Worm (Caenorhabditis elegans) whole organism, L1 larva: Measurements from ENCODE around the gene srg-2.

ENCODE experiments used
- C16A3.4 ChIP-seq: fragments of 150-350 bp; optimal IDR thresholded peaks from 2 replicates; lab custom pipeline; 2014; ENCODE audit warnings: missing biosample characterization, missing genetic modification characterization
- C34B4.2 ChIP-seq: sonication (generic microtip); optimal IDR thresholded peaks from 2 replicates; lab custom pipeline; 2017; ENCODE audit warnings: mild to moderate bottlenecking, missing genetic modification characterization, missing compliant biosample characterization
- F16B12.6 ChIP-seq: fragments of 150-350 bp; optimal IDR thresholded peaks from 2 replicates; lab custom pipeline; 2014; ENCODE audit warnings: missing biosample characterization, missing genetic modification characterization
- ama-1 ChIP-seq: fragments of 150-350 bp; optimal IDR thresholded peaks from 2 replicates; lab custom pipeline; 2014
- blmp-1 ChIP-seq: fragments of 150-350 bp; optimal IDR thresholded peaks from 2 replicates; lab custom pipeline; 2014; ENCODE audit warnings: missing biosample characterization, missing genetic modification characterization
- ceh-82 ChIP-seq, 3 experiments: fragments of 150-350 bp in 1 of 3; sonication (generic microtip) in 2 of 3; optimal IDR thresholded peaks; 2 replicates each; lab custom pipeline; 2014 to 2017; ENCODE audit warnings: missing biosample characterization in 3 of 3, missing genetic modification characterization in 3 of 3
- ceh-90 ChIP-seq: sonication (generic microtip); optimal IDR thresholded peaks from 2 replicates; lab custom pipeline; 2016; ENCODE audit warnings: missing genetic modification characterization, missing compliant biosample characterization
- ces-1 ChIP-seq: fragments of 150-350 bp; optimal IDR thresholded peaks from 2 replicates; lab custom pipeline; 2014; ENCODE audit warnings: missing biosample characterization, missing genetic modification reagents, missing genetic modification characterization
- dpl-1 ChIP-seq, 3 experiments: fragments of 150-350 bp in 2 of 3; sonication (generic microtip) in 1 of 3; optimal IDR thresholded peaks; 2 replicates each; lab custom pipeline; 2014 to 2017; ENCODE audit warnings: missing biosample characterization in 3 of 3, missing genetic modification characterization in 3 of 3, missing genetic modification reagents in 3 of 3
- dsc-1 ChIP-seq: sonication (generic microtip); optimal IDR thresholded peaks from 2 replicates; lab custom pipeline; 2016; ENCODE audit warnings: mild to moderate bottlenecking, missing genetic modification characterization, missing compliant biosample characterization
- efl-1 ChIP-seq, 4 experiments: fragments of 150-350 bp; optimal IDR thresholded peaks in 3 of 4; peaks in 1 of 4; 1 replicate in 1 of 4; 2 replicates in 3 of 4; lab custom pipeline; 2014; ENCODE audit warnings: missing biosample characterization in 2 of 4, missing genetic modification characterization in 2 of 4, missing genetic modification reagents in 2 of 4
- efl-3 ChIP-seq: fragments of 200-800 bp; sonication (Bioruptor generic); optimal IDR thresholded peaks from 2 replicates; lab custom pipeline; 2018; ENCODE audit warnings: mild to moderate bottlenecking, missing genetic modification characterization, missing compliant biosample characterization
- elt-2 ChIP-seq: sonication (generic microtip); optimal IDR thresholded peaks from 2 replicates; lab custom pipeline; 2016; ENCODE audit warnings: missing genetic modification characterization, mild to moderate bottlenecking, inconsistent platforms, missing compliant biosample characterization, missing genetic modification reagents
- fkh-10 ChIP-seq: sonication (generic microtip); optimal IDR thresholded peaks from 2 replicates; lab custom pipeline; 2017; ENCODE audit warnings: missing biosample characterization, missing genetic modification reagents, missing genetic modification characterization
- fkh-4 ChIP-seq: sonication (generic microtip); optimal IDR thresholded peaks from 2 replicates; lab custom pipeline; 2016; ENCODE audit warnings: missing compliant biosample characterization, missing genetic modification characterization, borderline replicate concordance
- fos-1 ChIP-seq: fragments of 150-350 bp; optimal IDR thresholded peaks from 2 replicates; lab custom pipeline; 2014; ENCODE audit warnings: missing biosample characterization, missing genetic modification characterization
- irx-1 ChIP-seq: sonication (generic microtip); optimal IDR thresholded peaks from 2 replicates; lab custom pipeline; 2016; ENCODE audit warnings: missing genetic modification characterization, missing compliant biosample characterization
- jun-1 ChIP-seq: fragments of 150-350 bp; optimal IDR thresholded peaks from 2 replicates; lab custom pipeline; 2014; ENCODE audit warnings: missing biosample characterization, missing genetic modification reagents, missing genetic modification characterization
- lin-14 ChIP-seq: fragments of 200-800 bp; sonication (Bioruptor generic); optimal IDR thresholded peaks from 2 replicates; lab custom pipeline; 2018; ENCODE audit warnings: mild to moderate bottlenecking, missing genetic modification characterization, moderate library complexity, missing compliant biosample characterization
- lin-15B ChIP-seq: fragments of 150-350 bp; sonication (generic microtip); optimal IDR thresholded peaks from 3 replicates; lab custom pipeline; 2014; ENCODE audit warnings: missing biosample characterization, missing genetic modification characterization
- lin-35 ChIP-seq, 2 experiments: fragments of 150-350 bp; optimal IDR thresholded peaks; 2 replicates each; lab custom pipeline; 2014; ENCODE audit warnings: missing biosample characterization in 2 of 2, missing genetic modification characterization in 2 of 2, missing genetic modification reagents in 2 of 2
- lir-3 ChIP-seq: sonication (generic microtip); optimal IDR thresholded peaks from 2 replicates; lab custom pipeline; 2016; ENCODE audit warnings: mild to moderate bottlenecking, missing genetic modification characterization, moderate library complexity, missing compliant biosample characterization; ENCODE audit not compliant: poor library complexity
- lsy-2 ChIP-seq, 2 experiments: fragments of 150-350 bp; optimal IDR thresholded peaks; 2 replicates each; lab custom pipeline; 2014; ENCODE audit warnings: missing biosample characterization in 2 of 2, missing genetic modification characterization in 2 of 2
- mdl-1 ChIP-seq, 2 experiments: fragments of 150-350 bp; optimal IDR thresholded peaks; 2 replicates each; lab custom pipeline; 2014 to 2017; ENCODE audit warnings: missing biosample characterization in 2 of 2, missing genetic modification characterization in 2 of 2, inconsistent platforms in 1 of 2
- nhr-12 ChIP-seq: sonication (generic microtip); optimal IDR thresholded peaks from 2 replicates; lab custom pipeline; 2017; ENCODE audit warnings: missing biosample characterization, missing genetic modification characterization
- nhr-19 ChIP-seq: fragments of 200-800 bp; sonication (Bioruptor generic); conservative IDR thresholded peaks from 2 replicates; pipeline ENCODE4 v1.3.6; 2022; ENCODE audit warnings: missing genetic modification characterization, missing compliant biosample characterization
- nhr-20 ChIP-seq: sonication (generic microtip); optimal IDR thresholded peaks from 2 replicates; lab custom pipeline; 2016; ENCODE audit warnings: mild to moderate bottlenecking, missing genetic modification characterization, missing compliant biosample characterization
- nhr-76 ChIP-seq: sonication (generic microtip); optimal IDR thresholded peaks from 2 replicates; lab custom pipeline; 2017; ENCODE audit warnings: missing biosample characterization, missing genetic modification characterization
- nhr-77 ChIP-seq: fragments of 150-350 bp; optimal IDR thresholded peaks from 2 replicates; lab custom pipeline; 2014; ENCODE audit warnings: missing biosample characterization, missing genetic modification characterization
- nhr-84 ChIP-seq: sonication (generic microtip); optimal IDR thresholded peaks from 2 replicates; lab custom pipeline; 2017; ENCODE audit warnings: missing biosample characterization, missing genetic modification characterization
- nhr-85 ChIP-seq: sonication (generic microtip); peaks from one replicate; lab custom pipeline; 2016; ENCODE audit warnings: missing genetic modification characterization, inconsistent platforms, missing compliant biosample characterization
- nhr-90 ChIP-seq: sonication (generic microtip); optimal IDR thresholded peaks from 2 replicates; lab custom pipeline; 2016; ENCODE audit warnings: mild to moderate bottlenecking, missing genetic modification characterization, missing compliant biosample characterization; ENCODE audit not compliant: poor library complexity
- pag-3 ChIP-seq: sonication (generic microtip); optimal IDR thresholded peaks from 2 replicates; lab custom pipeline; 2017; ENCODE audit warnings: missing genetic modification characterization, mild to moderate bottlenecking, missing compliant biosample characterization, antibody characterized with exemption, borderline replicate concordance; ENCODE audit not compliant: insufficient read depth
- pax-3 ChIP-seq: fragments of 200-800 bp; sonication (Bioruptor generic); optimal IDR thresholded peaks from 2 replicates; lab custom pipeline; 2018; ENCODE audit warnings: mild to moderate bottlenecking, missing genetic modification characterization, moderate library complexity, missing compliant biosample characterization
- pqm-1 ChIP-seq: sonication (generic microtip); optimal IDR thresholded peaks from 3 replicates; lab custom pipeline; 2017; ENCODE audit warnings: missing biosample characterization, missing genetic modification characterization
- snu-23 ChIP-seq: sonication (generic microtip); optimal IDR thresholded peaks from 2 replicates; lab custom pipeline; 2016; ENCODE audit warnings: missing genetic modification characterization, missing compliant biosample characterization
- tlp-1 ChIP-seq: fragments of 150-350 bp; optimal IDR thresholded peaks from 2 replicates; lab custom pipeline; 2014; ENCODE audit warnings: missing biosample characterization, missing genetic modification characterization
- unc-62 ChIP-seq: fragments of 150-350 bp; optimal IDR thresholded peaks from 2 replicates; lab custom pipeline; 2014; ENCODE audit warnings: missing biosample characterization, missing genetic modification reagents, missing genetic modification characterization

Gene srg-2

ce11 chrIII:6298131-6298530, 38.1 kb upstream of the srg-2 start, which contains the start of gene F47D12.3 (continued):
- TF ChIP-seq pqm-1 (tag; lab: Kevin White, UChicago), result no peak

- TF ChIP-seq lin-14 (GFP tag; lab: Kevin White, UChicago) (peak; percentile 45), lin-35 (GFP tag; optimal IDR thresholded peaks at IDR 0.05; lab: Kevin White, UChicago) (no peak)
Observed at ce11 chrIII:6297599-6297998, 37.6 kb upstream of the srg-2 start.

DNA sequence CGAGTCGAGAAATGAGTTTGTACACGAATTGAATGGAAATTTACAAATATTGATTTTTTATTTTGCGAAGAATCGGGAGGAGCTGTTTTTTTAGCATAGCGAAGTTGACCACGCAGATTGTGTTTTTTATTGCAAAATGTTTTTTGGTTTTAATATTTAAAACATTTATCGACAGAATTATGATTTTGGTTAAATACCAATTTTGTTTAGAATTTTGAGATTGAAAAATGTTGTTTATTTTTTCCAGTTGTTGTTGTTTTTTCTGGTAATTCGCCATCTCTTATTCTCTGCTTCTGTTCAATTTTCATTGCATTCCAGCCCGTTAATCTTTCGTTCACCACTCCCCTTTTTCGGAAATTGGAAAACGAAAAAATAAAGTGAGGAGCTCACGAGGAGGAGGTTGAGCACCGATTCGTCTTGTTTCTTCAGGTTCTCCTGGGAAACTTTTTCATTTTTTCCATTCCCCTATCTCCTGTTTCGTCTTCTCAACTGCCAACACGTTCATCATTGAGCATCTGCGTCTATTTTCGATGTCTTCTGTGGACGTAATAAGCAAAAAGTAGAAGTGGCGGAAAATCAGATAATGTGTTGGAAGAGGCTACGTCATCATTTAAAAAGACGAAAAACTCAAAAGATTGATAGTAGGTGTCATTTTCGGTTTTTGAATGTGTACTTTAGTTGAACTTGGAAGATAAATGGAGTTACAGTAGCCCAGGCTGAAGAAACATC, 36.1 kb upstream of the srg-2 start, which contains the start of gene F47D12.7:
Gene F47D12.7, minus strand, starts transcription at position 51 of the 729 bp plus-strand sequence.
- no peak for TF ChIP-seq ama-1 (lab: Kevin White, UChicago)
- TF ChIP-seq ces-1 (GFP tag; lab: Kevin White, UChicago), result no peak
- TF ChIP-seq nhr-84 (tag; lab: Kevin White, UChicago), result no peak
- no peak for TF ChIP-seq nhr-90 (tag; lab: Kevin White, UChicago)
- no peak for TF ChIP-seq ceh-90 (tag; lab: Kevin White, UChicago)
- TF ChIP-seq blmp-1 (tag; lab: Kevin White, UChicago), result no peak
- no peak for TF ChIP-seq nhr-19 (GFP tag; lab: Robert Waterston, UW)
- no peak for TF ChIP-seq lir-3 (tag; lab: Kevin White, UChicago)
- no peak for TF ChIP-seq fos-1 (tag; lab: Kevin White, UChicago)
- TF ChIP-seq mdl-1 (tag; optimal IDR thresholded peaks at IDR 0.05; lab: Kevin White, UChicago), result no peak
- no peak for TF ChIP-seq fkh-4 (tag; lab: Kevin White, UChicago)
- TF ChIP-seq nhr-76 (tag; lab: Kevin White, UChicago), result no peak
- TF ChIP-seq dsc-1 (tag; lab: Kevin White, UChicago), result no peak
- no peak for TF ChIP-seq lin-15B (tag; lab: Kevin White, UChicago)
- no peak for TF ChIP-seq unc-62 (GFP tag; lab: Kevin White, UChicago)
- no peak for TF ChIP-seq irx-1 (tag; lab: Kevin White, UChicago)
- TF ChIP-seq nhr-77 (tag; lab: Kevin White, UChicago), result no peak
- no peak for TF ChIP-seq nhr-12
- no peak for TF ChIP-seq C34B4.2 (tag; lab: Kevin White, UChicago)
- TF ChIP-seq tlp-1 (tag; lab: Kevin White, UChicago), result no peak

ce11 chrIII:6290469-6291182, 30.6 kb upstream of the srg-2 start:
- TF ChIP-seq ceh-90 (tag; lab: Kevin White, UChicago), result no peak
- TF ChIP-seq F16B12.6 (tag; lab: Kevin White, UChicago), result no peak
- TF ChIP-seq fkh-4 (tag; lab: Kevin White, UChicago), result no peak
- peak; percentile 34 for TF ChIP-seq elt-2 (tag; lab: Kevin White, UChicago)
- peak; percentile 3 for TF ChIP-seq fos-1 (tag; lab: Kevin White, UChicago)

DNA sequence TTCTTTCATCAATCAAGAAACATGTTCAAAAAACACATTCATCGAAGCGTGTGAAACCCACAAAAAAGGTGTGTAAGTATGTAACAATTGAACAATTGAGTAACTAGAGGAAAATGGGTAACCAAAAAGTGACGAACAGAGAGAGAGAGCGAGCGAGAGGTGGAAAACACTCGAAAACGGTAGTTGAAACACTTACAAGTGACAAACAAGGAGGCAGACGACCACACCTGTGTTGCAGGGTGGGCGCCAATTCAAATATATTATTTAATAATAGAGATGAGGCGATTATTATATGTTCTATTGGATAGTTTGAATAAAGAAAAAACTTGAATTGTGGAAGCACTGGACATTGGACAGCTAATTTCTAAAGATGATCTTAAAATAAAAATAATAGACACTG, 29.4 kb upstream of the srg-2 start:
- TF ChIP-seq F16B12.6 (tag; lab: Kevin White, UChicago), result no peak
- no peak for TF ChIP-seq ceh-82 (tag; optimal IDR thresholded peaks at IDR 0.05; lab: Kevin White, UChicago)
- no peak for TF ChIP-seq pax-3 (tag; lab: Kevin White, UChicago)
- no peak for TF ChIP-seq efl-3 (GFP tag; lab: Kevin White, UChicago)
- peak; percentile 47 to 66 for TF ChIP-seq lin-35 (GFP tag; optimal IDR thresholded peaks at IDR 0.05; lab: Kevin White, UChicago)
- TF ChIP-seq nhr-85 (tag; lab: Kevin White, UChicago), result peak; percentile 35
- peak in 1 of 2 experiments; percentile 50 for TF ChIP-seq efl-1 (optimal IDR thresholded peaks at IDR 0.05; lab: Kevin White, UChicago)
- TF ChIP-seq efl-1 (GFP tag; optimal IDR thresholded peaks at IDR 0.05 in 1 of 2; lab: Kevin White, UChicago), result peak; percentile 70 to 95
- no peak for TF ChIP-seq fkh-10 (GFP tag; lab: Kevin White, UChicago)
- TF ChIP-seq pag-3 (tag; lab: Kevin White, UChicago), result no peak
- peak; percentile 34 to 73 (median 46) for TF ChIP-seq dpl-1 (GFP tag; optimal IDR thresholded peaks at IDR 0.05; lab: Kevin White, UChicago)
- TF ChIP-seq nhr-20 (tag; lab: Kevin White, UChicago), result no peak
- TF ChIP-seq snu-23, result peak; percentile 9
- peak; percentile 16 for TF ChIP-seq lin-15B (tag; lab: Kevin White, UChicago)
- no peak for TF ChIP-seq nhr-77 (tag; lab: Kevin White, UChicago)
- TF ChIP-seq jun-1 (tag; lab: Kevin White, UChicago), result no peak
- peak; percentile 64 for TF ChIP-seq lin-14 (GFP tag; lab: Kevin White, UChicago)
- peak; percentile 10 for TF ChIP-seq blmp-1 (tag; lab: Kevin White, UChicago)
- no peak for TF ChIP-seq C16A3.4 (tag; lab: Kevin White, UChicago)
- peak in 1 of 2 experiments; percentile 9 for TF ChIP-seq lsy-2 (tag; optimal IDR thresholded peaks at IDR 0.05; lab: Kevin White, UChicago)
